Fruit fly (Drosophila melanogaster) whole organism, embryonic: Measurements from ENCODE around the gene Mrgn1.

Experiments used
- Awh ChIP-seq: fragments of 200-800 bp; sonication (Bioruptor generic); IDR thresholded peaks from 2 replicates; pipeline ENCODE4, ENCODE4 v1.3.6; 2022; ENCODE audit warnings: missing biosample characterization, missing genetic modification characterization
- Bteb2 ChIP-seq: fragments of 200-800 bp; sonication (Bioruptor generic); optimal IDR thresholded peaks from 2 replicates; lab custom pipeline; 2016; ENCODE audit warnings: missing biosample characterization, missing genetic modification characterization
- CG10209 ChIP-seq: fragments of 200-800 bp; sonication (Bioruptor generic); optimal IDR thresholded peaks from 3 replicates; lab custom pipeline; 2017; ENCODE audit warnings: missing biosample characterization, mild to moderate bottlenecking, missing genetic modification characterization, missing genetic modification reagents
- CG10431 ChIP-seq: fragments of 200-800 bp; sonication (Bioruptor generic); optimal IDR thresholded peaks from 3 replicates; lab custom pipeline; 2018; ENCODE audit warnings: missing biosample characterization, mild to moderate bottlenecking, missing genetic modification characterization
- CG11504 ChIP-seq: fragments of 200-800 bp; sonication (Bioruptor generic); optimal IDR thresholded peaks from 3 replicates; lab custom pipeline; 2019; ENCODE audit warnings: missing biosample characterization, mild to moderate bottlenecking, missing genetic modification characterization, moderate library complexity
- CG11696 ChIP-seq: fragments of 200-800 bp; sonication (Bioruptor generic); IDR thresholded peaks from 2 replicates; pipeline ENCODE4 v1.3.6; 2022; ENCODE audit warnings: missing biosample characterization, missing genetic modification characterization
- CG12104 ChIP-seq: fragments of 200-800 bp; sonication (Bioruptor generic); optimal IDR thresholded peaks from 3 replicates; lab custom pipeline; 2016; ENCODE audit warnings: missing biosample characterization, missing genetic modification characterization
- CG12744 ChIP-seq: fragments of 200-800 bp; sonication (Bioruptor generic); optimal IDR thresholded peaks from 2 replicates; lab custom pipeline; 2016; ENCODE audit warnings: missing biosample characterization, missing genetic modification characterization
- CG14050 ChIP-seq: fragments of 200-800 bp; sonication (Bioruptor generic); IDR thresholded peaks from 3 replicates; pipeline ENCODE4 v1.3.6; 2022; ENCODE audit warnings: missing biosample characterization, missing genetic modification characterization
- CG14667 ChIP-seq: fragments of 200-800 bp; sonication (Bioruptor generic); IDR thresholded peaks from 2 replicates; pipeline ENCODE4 v1.3.6; 2022; ENCODE audit warnings: missing biosample characterization, missing genetic modification characterization
- CG14710 ChIP-seq: fragments of 200-800 bp; sonication (Bioruptor generic); optimal IDR thresholded peaks from 3 replicates; lab custom pipeline; 2019; ENCODE audit warnings: missing biosample characterization, mild to moderate bottlenecking, missing genetic modification characterization, moderate library complexity
- CG1602 ChIP-seq: fragments of 200-800 bp; sonication (Bioruptor generic); optimal IDR thresholded peaks from 3 replicates; lab custom pipeline; 2016; ENCODE audit warnings: missing biosample characterization, missing genetic modification characterization
- CG16779 ChIP-seq: fragments of 200-800 bp; sonication (Bioruptor generic); IDR thresholded peaks from 2 replicates; pipeline ENCODE4 v1.3.6; 2022; ENCODE audit warnings: missing biosample characterization, missing genetic modification characterization
- CG17359 ChIP-seq: fragments of 200-800 bp; sonication (Bioruptor generic); optimal IDR thresholded peaks from 3 replicates; lab custom pipeline; 2018; ENCODE audit warnings: missing biosample characterization, mild to moderate bottlenecking, missing genetic modification characterization, moderate library complexity
- CG18262 ChIP-seq: fragments of 200-800 bp; optimal IDR thresholded peaks from 3 replicates; lab custom pipeline; 2019; ENCODE audit warnings: missing biosample characterization, mild to moderate bottlenecking, missing genetic modification characterization, moderate library complexity
- CG18476 ChIP-seq: fragments of 200-800 bp; sonication (Bioruptor generic); optimal IDR thresholded peaks from 2 replicates; lab custom pipeline; 2016; ENCODE audit warnings: missing biosample characterization, mild to moderate bottlenecking, missing genetic modification characterization
- CG2202 ChIP-seq: fragments of 200-800 bp; sonication (Bioruptor generic); optimal IDR thresholded peaks from 2 replicates; lab custom pipeline; 2018; ENCODE audit warnings: missing biosample characterization, mild to moderate bottlenecking, missing genetic modification characterization
- CG30431 ChIP-seq: fragments of 200-800 bp; sonication (Bioruptor generic); optimal IDR thresholded peaks from 2 replicates; lab custom pipeline; 2017; ENCODE audit warnings: missing biosample characterization, missing genetic modification characterization
- CG31224 ChIP-seq: fragments of 200-800 bp; sonication (Bioruptor generic); IDR thresholded peaks from 2 replicates; pipeline ENCODE4 v1.3.6; 2022; ENCODE audit warnings: missing biosample characterization, missing genetic modification characterization
- CG31365 ChIP-seq: fragments of 200-800 bp; sonication (Bioruptor generic); optimal IDR thresholded peaks from 2 replicates; lab custom pipeline; 2018; ENCODE audit warnings: missing biosample characterization, mild to moderate bottlenecking, missing genetic modification characterization
- CG3281 ChIP-seq: fragments of 200-800 bp; sonication (Bioruptor generic); optimal IDR thresholded peaks from 3 replicates; lab custom pipeline; 2017; ENCODE audit warnings: missing biosample characterization, mild to moderate bottlenecking, missing genetic modification characterization
- CG43689 ChIP-seq: fragments of 200-800 bp; sonication (Bioruptor generic); IDR thresholded peaks from 2 replicates; pipeline ENCODE4 v1.3.6; 2022; ENCODE audit warnings: missing biosample characterization, missing genetic modification characterization
- CG4854 ChIP-seq: fragments of 200-800 bp; sonication (Bioruptor generic); optimal IDR thresholded peaks from 2 replicates; lab custom pipeline; 2016; ENCODE audit warnings: missing biosample characterization, missing genetic modification characterization, inconsistent platforms
- CG7928 ChIP-seq: fragments of 200-800 bp; sonication (Bioruptor generic); optimal IDR thresholded peaks from 2 replicates; lab custom pipeline; 2017; ENCODE audit warnings: missing biosample characterization, mild to moderate bottlenecking, missing genetic modification characterization
- CG8359 ChIP-seq: fragments of 200-800 bp; sonication (Bioruptor generic); optimal IDR thresholded peaks from 2 replicates; lab custom pipeline; 2017; ENCODE audit warnings: missing biosample characterization, mild to moderate bottlenecking, missing genetic modification characterization, borderline replicate concordance
- Dbx ChIP-seq: fragments of 200-800 bp; sonication (Bioruptor generic); IDR thresholded peaks from 3 replicates; pipeline ENCODE4 v1.3.6; 2022; ENCODE audit warnings: missing biosample characterization, missing genetic modification characterization
- Dip2 ChIP-seq: fragments of 200-800 bp; sonication (Bioruptor generic); IDR thresholded peaks from 2 replicates; pipeline ENCODE4 v1.3.6; 2022; ENCODE audit warnings: missing biosample characterization, missing genetic modification characterization
- Ets65A ChIP-seq: fragments of 200-800 bp; sonication (Bioruptor generic); peaks from one replicate; lab custom pipeline; 2016; ENCODE audit warnings: missing biosample characterization, missing genetic modification characterization
- Gsc ChIP-seq: fragments of 200-800 bp; sonication (Bioruptor generic); IDR thresholded peaks from 2 replicates; pipeline ENCODE4 v1.3.6; 2022; ENCODE audit warnings: missing biosample characterization, missing genetic modification characterization
- HLHmδ ChIP-seq: fragments of 200-800 bp; sonication (Bioruptor generic); optimal IDR thresholded peaks from 2 replicates; lab custom pipeline; 2018; ENCODE audit warnings: missing biosample characterization, mild to moderate bottlenecking, missing genetic modification characterization, moderate library complexity
- HmgZ ChIP-seq: fragments of 200-800 bp; sonication (Bioruptor generic); optimal IDR thresholded peaks from 2 replicates; lab custom pipeline; 2018; ENCODE audit warnings: missing biosample characterization, mild to moderate bottlenecking, missing genetic modification characterization
- Hr39 ChIP-seq: fragments of >200 bp; optimal IDR thresholded peaks from 2 replicates; lab custom pipeline; 2017
- Hr51 ChIP-seq, 2 experiments: fragments of 200-800 bp; sonication (Bioruptor generic); optimal IDR thresholded peaks; 2 replicates in 1 of 2; 3 replicates in 1 of 2; lab custom pipeline; 2016 to 2018; ENCODE audit warnings: missing biosample characterization in 2 of 2, missing genetic modification characterization in 2 of 2, mild to moderate bottlenecking in 1 of 2, moderate library complexity in 1 of 2
- Nf-YC ChIP-seq: fragments of 200-800 bp; optimal IDR thresholded peaks from 3 replicates; lab custom pipeline; 2019; ENCODE audit warnings: missing biosample characterization, mild to moderate bottlenecking, missing genetic modification characterization, moderate library complexity
- PHDP ChIP-seq: fragments of 200-800 bp; sonication (Bioruptor generic); optimal IDR thresholded peaks from 3 replicates; lab custom pipeline; 2018; ENCODE audit warnings: missing biosample characterization, mild to moderate bottlenecking, missing genetic modification characterization, moderate library complexity
- Ravus ChIP-seq: fragments of 200-800 bp; sonication (Bioruptor generic); IDR thresholded peaks from 2 replicates; pipeline ENCODE4 v1.3.6; 2022; ENCODE audit warnings: missing biosample characterization, missing genetic modification characterization
- Scr ChIP-seq: fragments of 200-800 bp; sonication (Bioruptor generic); IDR thresholded peaks from 2 replicates; pipeline ENCODE4 v1.3.6; 2022; ENCODE audit warnings: missing biosample characterization, missing genetic modification characterization; ENCODE audit not compliant: partially characterized antibody
- Sin3A ChIP-seq: fragments of >200 bp; optimal IDR thresholded peaks from 2 replicates; lab custom pipeline; 2018
- Tbp ChIP-seq: fragments of >200 bp; optimal IDR thresholded peaks from 2 replicates; lab custom pipeline; 2018; ENCODE audit warnings: missing biosample characterization, missing genetic modification characterization
- Xrp1 ChIP-seq: fragments of 200-800 bp; sonication (Bioruptor generic); IDR thresholded peaks from 2 replicates; pipeline ENCODE4 v1.3.6; 2022; ENCODE audit warnings: missing biosample characterization, missing genetic modification characterization
- ara ChIP-seq: fragments of 200-800 bp; sonication (Bioruptor generic); IDR thresholded peaks from 2 replicates; pipeline ENCODE4 v1.3.6; 2022; ENCODE audit warnings: missing biosample characterization, missing genetic modification characterization
- bcd ChIP-seq: fragments of 200-800 bp; sonication (Bioruptor generic); optimal IDR thresholded peaks from 2 replicates; lab custom pipeline; 2017; ENCODE audit warnings: missing biosample characterization, mild to moderate bottlenecking, missing genetic modification characterization
- br ChIP-seq: fragments of >200 bp; optimal IDR thresholded peaks from 2 replicates; lab custom pipeline; 2017
- cg ChIP-seq: fragments of 200-800 bp; sonication (Bioruptor generic); optimal IDR thresholded peaks from 3 replicates; lab custom pipeline; 2019; ENCODE audit warnings: missing biosample characterization, mild to moderate bottlenecking, missing genetic modification characterization, moderate library complexity
- dpn ChIP-seq, 2 experiments: fragments of 200-800 bp; sonication (Bioruptor generic); optimal IDR thresholded peaks; 3 replicates each; lab custom pipeline; 2016; ENCODE audit warnings: missing biosample characterization in 2 of 2, missing genetic modification characterization in 2 of 2
- gsb ChIP-seq: fragments of 200-800 bp; sonication (Bioruptor generic); IDR thresholded peaks from 2 replicates; pipeline ENCODE4 v1.3.6; 2022; ENCODE audit warnings: missing biosample characterization, missing genetic modification characterization
- klu ChIP-seq: fragments of 200-800 bp; sonication (Bioruptor generic); IDR thresholded peaks from 2 replicates; pipeline ENCODE4 v1.3.6; 2022; ENCODE audit warnings: missing biosample characterization, missing genetic modification characterization
- lov ChIP-seq, 2 experiments: fragments of 200-800 bp in 1 of 2; fragments of >200 bp in 1 of 2; sonication (Bioruptor generic) in 1 of 2; IDR thresholded peaks in 1 of 2; optimal IDR thresholded peaks in 1 of 2; 2 replicates in 1 of 2; 3 replicates in 1 of 2; pipeline versions ENCODE4 v1.3.6 to Lab custom; 2017 to 2022; ENCODE audit warnings: missing biosample characterization in 1 of 2, missing genetic modification characterization in 1 of 2
- pan ChIP-seq, 4 experiments: fragments of >200 bp in 3 of 4; fragments of 200-800 bp in 1 of 4; sonication (Bioruptor generic) in 1 of 4; optimal IDR thresholded peaks in 3 of 4; IDR thresholded peaks in 1 of 4; 2 replicates each; pipeline versions ENCODE4 v1.3.6 to Lab custom; 2017 to 2022; ENCODE audit warnings: missing biosample characterization in 2 of 4, missing genetic modification characterization in 2 of 4, mixed read lengths in 1 of 4
- pita ChIP-seq: fragments of 200-800 bp; sonication (Bioruptor generic); optimal IDR thresholded peaks from 2 replicates; lab custom pipeline; 2017; ENCODE audit warnings: missing biosample characterization, mild to moderate bottlenecking, missing genetic modification characterization
- ranshi ChIP-seq: fragments of 200-800 bp; sonication (Bioruptor generic); IDR thresholded peaks from 2 replicates; pipeline ENCODE4 v1.3.6; 2022; ENCODE audit warnings: missing biosample characterization, missing genetic modification characterization
- ro ChIP-seq: fragments of 200-800 bp; sonication (Bioruptor generic); IDR thresholded peaks from 2 replicates; pipeline ENCODE4 v1.3.6; 2022; ENCODE audit warnings: missing biosample characterization, missing genetic modification characterization
- twi ChIP-seq: fragments of 200-800 bp; optimal IDR thresholded peaks from 2 replicates; lab custom pipeline; 2019; ENCODE audit warnings: missing biosample characterization, mild to moderate bottlenecking, missing genetic modification characterization, moderate library complexity

The Mrgn1 gene

dm6 chrX:13717982-13718402 is 3.8 kb downstream of the Mrgn1 start, which contains the start of gene Nadsyn (continued):
- TF ChIP-seq pan (optimal IDR thresholded peaks at IDR 0.05; lab: Kevin White, UChicago) (no peak), pan (GFP tag; optimal IDR thresholded peaks at IDR 0.05 in 1 of 2, IDR thresholded peaks at IDR 0.05 in 1 of 2) (no peak), CG43689 (GFP tag; lab: Robert Waterston, UW) (no peak), Awh (GFP tag; lab: Robert Waterston, UW) (no peak), Ravus (GFP tag; lab: Robert Waterston, UW) (no peak), Tbp (GFP tag; lab: Kevin White, UChicago) (no peak), ranshi (no peak), CG31224 (GFP tag; lab: Robert Waterston, UW) (no peak), CG4854 (GFP tag; lab: Kevin White, UChicago) (no peak), CG18262 (tag; lab: Kevin White, UChicago) (no peak), Sin3A (lab: Kevin White, UChicago) (peak; percentile 7), CG3281 (GFP tag; lab: Kevin White, UChicago) (no peak), CG11504 (tag; lab: Kevin White, UChicago) (no peak), lov (optimal IDR thresholded peaks at IDR 0.05; lab: Kevin White, UChicago) (no peak), lov (GFP tag; IDR thresholded peaks at IDR 0.05; lab: Robert Waterston, UW) (no peak), Xrp1 (GFP tag; lab: Robert Waterston, UW) (no peak), CG2202 (no peak), twi (tag; lab: Kevin White, UChicago) (no peak), CG10431 (GFP tag; lab: Kevin White, UChicago) (no peak), Gsc (no peak), gsb (no peak), CG14050 (GFP tag; lab: Robert Waterston, UW) (no peak), CG10209 (no peak), klu (GFP tag; lab: Robert Waterston, UW) (no peak), CG16779 (GFP tag; lab: Robert Waterston, UW) (no peak), CG12744 (GFP tag; lab: Kevin White, UChicago) (no peak), CG31365 (tag; lab: Kevin White, UChicago) (no peak), CG18476 (GFP tag; lab: Kevin White, UChicago) (no peak), PHDP (tag; lab: Kevin White, UChicago) (no peak), Ets65A (GFP tag; lab: Kevin White, UChicago) (no peak), CG12104 (GFP tag; lab: Kevin White, UChicago) (no peak), HmgZ (tag; lab: Kevin White, UChicago) (no peak), dpn (GFP tag; optimal IDR thresholded peaks at IDR 0.05; lab: Kevin White, UChicago) (no peak), br (lab: Kevin White, UChicago) (no peak), CG30431 (GFP tag; lab: Kevin White, UChicago) (no peak), Hr39 (lab: Kevin White, UChicago) (no peak), bcd (GFP tag; lab: Kevin White, UChicago) (no peak), Bteb2 (GFP tag; lab: Kevin White, UChicago) (no peak), CG14667 (GFP tag; lab: Robert Waterston, UW) (no peak), HLHmδ (GFP tag; lab: Kevin White, UChicago) (no peak), ara (GFP tag; lab: Robert Waterston, UW) (no peak), pita (no peak), CG17359 (tag; lab: Kevin White, UChicago) (no peak), CG1602 (no peak), Scr (peak; percentile 86), Nf-YC (tag; lab: Kevin White, UChicago) (peak; percentile 80), ro (GFP tag; lab: Robert Waterston, UW) (no peak), CG14710 (peak; percentile 34), Dbx (GFP tag; lab: Robert Waterston, UW) (no peak), CG11696 (no peak), CG8359 (GFP tag; lab: Kevin White, UChicago) (no peak), Hr51 (GFP tag; optimal IDR thresholded peaks at IDR 0.05; lab: Kevin White, UChicago) (no peak), CG7928 (GFP tag; lab: Kevin White, UChicago) (no peak), cg (GFP tag; lab: Kevin White, UChicago) (no peak), Dip2 (GFP tag; lab: Robert Waterston, UW) (no peak)
